Worm (Caenorhabditis elegans) whole organism, late embryonic: ENCODE data around the gene srx-111.

Experiments used
- ceh-30 ChIP-seq: fragments of 150-350 bp; optimal IDR thresholded peaks from 2 replicates; lab custom pipeline; 2014; ENCODE audit warnings: missing biosample characterization, missing genetic modification characterization
- dve-1 ChIP-seq: sonication (generic microtip); optimal IDR thresholded peaks from 2 replicates; lab custom pipeline; 2017; ENCODE audit warnings: antibody characterized with exemption, mild to moderate bottlenecking, missing genetic modification characterization, missing compliant biosample characterization
- hlh-13 ChIP-seq: fragments of 200-800 bp; sonication (Bioruptor generic); optimal IDR thresholded peaks from 2 replicates; lab custom pipeline; 2018; ENCODE audit warnings: mild to moderate bottlenecking, missing genetic modification characterization, missing compliant biosample characterization
- nhr-11 ChIP-seq: fragments of 150-350 bp; optimal IDR thresholded peaks from 2 replicates; lab custom pipeline; 2014; ENCODE audit warnings: missing biosample characterization, missing genetic modification characterization
- nhr-232 ChIP-seq: sonication (generic microtip); optimal IDR thresholded peaks from 2 replicates; lab custom pipeline; 2016; ENCODE audit warnings: missing genetic modification characterization, missing compliant biosample characterization
- pax-1 ChIP-seq: fragments of 150-350 bp; optimal IDR thresholded peaks from 2 replicates; lab custom pipeline; 2014; ENCODE audit warnings: missing biosample characterization, missing genetic modification characterization
- sox-2 ChIP-seq: fragments of 200-800 bp; sonication (Bioruptor generic); IDR thresholded peaks from 2 replicates; pipeline ENCODE4 v1.3.6; 2022; ENCODE audit warnings: missing genetic modification reagents, missing genetic modification characterization, missing compliant biosample characterization
- tbx-2 ChIP-seq: sonication (generic microtip); optimal IDR thresholded peaks from 2 replicates; lab custom pipeline; 2016; ENCODE audit warnings: missing genetic modification characterization, missing compliant biosample characterization

DNA sequence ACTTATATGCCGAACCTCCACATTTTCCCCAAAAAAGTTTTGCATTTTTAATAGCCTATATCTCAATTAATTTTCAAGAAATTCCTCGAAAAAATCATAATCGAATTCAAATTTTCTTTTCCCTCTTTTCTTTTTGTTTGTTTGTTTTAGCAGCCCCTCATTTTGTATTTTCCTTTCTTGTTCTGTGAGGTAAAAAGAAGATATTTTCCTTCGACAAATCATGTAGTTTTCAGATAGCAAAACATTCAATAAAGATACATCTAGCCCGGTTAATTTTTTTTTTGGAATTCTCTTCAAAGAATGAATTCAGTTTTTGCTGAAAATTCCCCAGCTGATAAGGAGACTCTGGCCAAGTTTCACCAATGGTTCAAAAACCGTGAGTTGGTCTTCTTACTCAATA lies 18.1 kb downstream of the srx-111 start, which contains the start of gene T24E12.3:
- TF ChIP-seq sox-2: no peak
- no peak for TF ChIP-seq dve-1 (tag; lab: Kevin White, UChicago)
- no peak for TF ChIP-seq nhr-11 (tag; lab: Kevin White, UChicago)
- no peak for TF ChIP-seq hlh-13 (GFP tag; lab: Kevin White, UChicago)
- TF ChIP-seq ceh-30: no peak
- TF ChIP-seq pax-1 (tag; lab: Kevin White, UChicago): no peak
- TF ChIP-seq tbx-2 (tag; lab: Kevin White, UChicago): no peak
- no peak for TF ChIP-seq nhr-232 (tag; lab: Kevin White, UChicago)
